Fruit fly (Drosophila melanogaster) whole organism, pupa: Measurements from ENCODE around the gene CG5697.

Source experiments
- CG17806 ChIP-seq: fragments of 200-800 bp; sonication (Bioruptor generic); optimal IDR thresholded peaks from 2 replicates; lab custom pipeline; 2018; ENCODE audit warnings: missing biosample characterization, mild to moderate bottlenecking, missing genetic modification characterization, moderate library complexity
- CG34367 ChIP-seq: fragments of 200-800 bp; sonication (Bioruptor generic); optimal IDR thresholded peaks from 2 replicates; lab custom pipeline; 2018; ENCODE audit warnings: missing biosample characterization, mild to moderate bottlenecking, missing genetic modification characterization
- CG9948 ChIP-seq: fragments of 200-800 bp; sonication (Bioruptor generic); optimal IDR thresholded peaks from 2 replicates; lab custom pipeline; 2018; ENCODE audit warnings: missing biosample characterization, mild to moderate bottlenecking, missing genetic modification characterization, moderate library complexity
- EcR ChIP-seq: fragments of 200-800 bp; sonication (Bioruptor generic); optimal IDR thresholded peaks from 3 replicates; lab custom pipeline; 2019; ENCODE audit warnings: missing biosample characterization, missing genetic modification characterization, mild to moderate bottlenecking, moderate library complexity, missing genetic modification reagents
- Ets98B ChIP-seq: fragments of 200-800 bp; sonication (Bioruptor generic); IDR thresholded peaks from 2 replicates; pipeline ENCODE4 v1.3.6; 2022; ENCODE audit warnings: missing biosample characterization, missing genetic modification characterization
- Snoo ChIP-seq: fragments of 200-800 bp; sonication (Bioruptor generic); optimal IDR thresholded peaks from 3 replicates; lab custom pipeline; 2017; ENCODE audit warnings: missing biosample characterization, mild to moderate bottlenecking, missing genetic modification characterization, inconsistent platforms

DNA sequence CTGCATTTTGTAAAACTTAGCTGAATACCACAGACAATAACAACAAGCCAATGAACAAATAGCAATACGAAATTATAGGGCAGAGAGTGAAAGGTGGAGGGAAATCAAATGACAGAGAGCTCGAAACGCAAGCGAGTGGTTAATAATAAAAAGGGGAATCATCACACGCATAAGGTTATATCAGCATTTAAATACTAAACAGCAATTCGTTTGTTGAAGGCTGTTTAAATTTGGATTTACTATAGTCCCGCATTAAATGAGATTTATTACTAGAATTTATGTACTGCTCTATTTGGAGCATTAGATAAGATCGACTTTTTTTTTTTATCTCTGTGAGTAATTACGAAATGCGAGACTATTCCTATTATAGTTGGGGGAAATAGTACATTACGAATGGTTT lies 27.2 kb upstream of the CG5697 start:
- no peak for TF ChIP-seq Snoo
- no peak for TF ChIP-seq EcR (GFP tag; lab: Kevin White, UChicago)
- no peak for TF ChIP-seq CG17806 (tag; lab: Kevin White, UChicago)
- TF ChIP-seq CG9948 (tag; lab: Kevin White, UChicago): no peak
- TF ChIP-seq CG34367 (tag; lab: Kevin White, UChicago): no peak
- TF ChIP-seq Ets98B: no peak
